Worm (Caenorhabditis elegans) whole organism, L1 larva: ENCODE results near the gene pifk-1.

ENCODE experiments used
- C04F5.9 ChIP-seq: sonication (generic microtip); optimal IDR thresholded peaks from 2 replicates; lab custom pipeline; 2016; ENCODE audit warnings: missing genetic modification characterization, missing compliant biosample characterization
- C16A3.4 ChIP-seq: fragments of 150-350 bp; optimal IDR thresholded peaks from 2 replicates; lab custom pipeline; 2014; ENCODE audit warnings: missing biosample characterization, missing genetic modification characterization
- aha-1 ChIP-seq: fragments of 150-350 bp; optimal IDR thresholded peaks from 2 replicates; lab custom pipeline; 2014; ENCODE audit warnings: missing biosample characterization, missing genetic modification characterization
- alr-1 ChIP-seq: fragments of 200-800 bp; sonication (Bioruptor generic); optimal IDR thresholded peaks from 2 replicates; lab custom pipeline; 2018; ENCODE audit warnings: borderline replicate concordance, mild to moderate bottlenecking, missing genetic modification characterization, missing compliant biosample characterization
- ama-1 ChIP-seq: fragments of 150-350 bp; optimal IDR thresholded peaks from 2 replicates; lab custom pipeline; 2014
- blmp-1 ChIP-seq: fragments of 150-350 bp; optimal IDR thresholded peaks from 2 replicates; lab custom pipeline; 2014; ENCODE audit warnings: missing biosample characterization, missing genetic modification characterization
- ceh-63 ChIP-seq: fragments of 200-800 bp; sonication (Bioruptor generic); optimal IDR thresholded peaks from 2 replicates; lab custom pipeline; 2018; ENCODE audit warnings: mild to moderate bottlenecking, missing genetic modification characterization, missing compliant biosample characterization
- ces-1 ChIP-seq: fragments of 150-350 bp; optimal IDR thresholded peaks from 2 replicates; lab custom pipeline; 2014; ENCODE audit warnings: missing biosample characterization, missing genetic modification reagents, missing genetic modification characterization
- dpl-1 ChIP-seq, 3 experiments: fragments of 150-350 bp in 2 of 3; sonication (generic microtip) in 1 of 3; optimal IDR thresholded peaks; 2 replicates each; lab custom pipeline; 2014 to 2017; ENCODE audit warnings: missing biosample characterization in 3 of 3, missing genetic modification characterization in 3 of 3, missing genetic modification reagents in 3 of 3
- efl-1 ChIP-seq, 4 experiments: fragments of 150-350 bp; optimal IDR thresholded peaks in 3 of 4; peaks in 1 of 4; 1 replicate in 1 of 4; 2 replicates in 3 of 4; lab custom pipeline; 2014; ENCODE audit warnings: missing biosample characterization in 2 of 4, missing genetic modification characterization in 2 of 4, missing genetic modification reagents in 2 of 4
- efl-3 ChIP-seq: fragments of 200-800 bp; sonication (Bioruptor generic); optimal IDR thresholded peaks from 2 replicates; lab custom pipeline; 2018; ENCODE audit warnings: mild to moderate bottlenecking, missing genetic modification characterization, missing compliant biosample characterization
- egl-13 ChIP-seq: sonication (generic microtip); optimal IDR thresholded peaks from 2 replicates; lab custom pipeline; 2016; ENCODE audit warnings: missing genotype, missing genetic modification reagents, missing genetic modification characterization, missing compliant biosample characterization
- elt-2 ChIP-seq: sonication (generic microtip); optimal IDR thresholded peaks from 2 replicates; lab custom pipeline; 2016; ENCODE audit warnings: missing genetic modification characterization, mild to moderate bottlenecking, inconsistent platforms, missing compliant biosample characterization, missing genetic modification reagents
- ets-5 ChIP-seq: fragments of 200-800 bp; sonication (Bioruptor generic); IDR thresholded peaks from 2 replicates; pipeline ENCODE4 v1.3.6; 2022; ENCODE audit warnings: missing genetic modification characterization, missing compliant biosample characterization
- hlh-17 ChIP-seq: fragments of 200-800 bp; sonication (Bioruptor generic); optimal IDR thresholded peaks from 2 replicates; lab custom pipeline; 2018; ENCODE audit warnings: missing genetic modification characterization, mild to moderate bottlenecking, missing compliant biosample characterization, moderate library complexity, borderline replicate concordance
- hpl-2 ChIP-seq: fragments of 150-350 bp; optimal IDR thresholded peaks from 2 replicates; lab custom pipeline; 2014; ENCODE audit warnings: missing biosample characterization, missing genetic modification reagents, missing genetic modification characterization
- jun-1 ChIP-seq: fragments of 150-350 bp; optimal IDR thresholded peaks from 2 replicates; lab custom pipeline; 2014; ENCODE audit warnings: missing biosample characterization, missing genetic modification reagents, missing genetic modification characterization
- lin-13 ChIP-seq: fragments of 150-350 bp; optimal IDR thresholded peaks from 2 replicates; lab custom pipeline; 2014; ENCODE audit warnings: missing biosample characterization, missing genetic modification reagents, missing genetic modification characterization
- lin-14 ChIP-seq: fragments of 200-800 bp; sonication (Bioruptor generic); optimal IDR thresholded peaks from 2 replicates; lab custom pipeline; 2018; ENCODE audit warnings: mild to moderate bottlenecking, missing genetic modification characterization, moderate library complexity, missing compliant biosample characterization
- lin-15B ChIP-seq: fragments of 150-350 bp; sonication (generic microtip); optimal IDR thresholded peaks from 3 replicates; lab custom pipeline; 2014; ENCODE audit warnings: missing biosample characterization, missing genetic modification characterization
- lin-35 ChIP-seq, 2 experiments: fragments of 150-350 bp; optimal IDR thresholded peaks; 2 replicates each; lab custom pipeline; 2014; ENCODE audit warnings: missing biosample characterization in 2 of 2, missing genetic modification characterization in 2 of 2, missing genetic modification reagents in 2 of 2
- lin-39 ChIP-seq: fragments of 150-350 bp; optimal IDR thresholded peaks from 2 replicates; lab custom pipeline; 2014; ENCODE audit warnings: missing biosample characterization, missing genetic modification reagents, missing genetic modification characterization
- mab-9 ChIP-seq: fragments of 200-800 bp; sonication (Bioruptor generic); IDR thresholded peaks from 2 replicates; pipeline ENCODE4 v1.3.6; 2022; ENCODE audit warnings: missing genetic modification reagents, missing genetic modification characterization, missing compliant biosample characterization
- mep-1 ChIP-seq: fragments of 150-350 bp; optimal IDR thresholded peaks from 2 replicates; lab custom pipeline; 2014; ENCODE audit warnings: missing biosample characterization, missing genetic modification characterization
- nhr-11 ChIP-seq: fragments of 150-350 bp; optimal IDR thresholded peaks from 2 replicates; lab custom pipeline; 2014; ENCODE audit warnings: missing biosample characterization, missing genetic modification characterization
- nhr-12 ChIP-seq: sonication (generic microtip); optimal IDR thresholded peaks from 2 replicates; lab custom pipeline; 2017; ENCODE audit warnings: missing biosample characterization, missing genetic modification characterization
- nhr-19 ChIP-seq: fragments of 200-800 bp; sonication (Bioruptor generic); conservative IDR thresholded peaks from 2 replicates; pipeline ENCODE4 v1.3.6; 2022; ENCODE audit warnings: missing genetic modification characterization, missing compliant biosample characterization
- nhr-237 ChIP-seq: fragments of 150-350 bp; optimal IDR thresholded peaks from 2 replicates; lab custom pipeline; 2014; ENCODE audit warnings: missing biosample characterization, missing genetic modification characterization
- nhr-28 ChIP-seq: fragments of 150-350 bp; optimal IDR thresholded peaks from 2 replicates; lab custom pipeline; 2014; ENCODE audit warnings: missing biosample characterization, missing genetic modification characterization
- nhr-47 ChIP-seq: sonication (generic microtip); optimal IDR thresholded peaks from 2 replicates; lab custom pipeline; 2016; ENCODE audit warnings: mild to moderate bottlenecking, missing genetic modification characterization, moderate library complexity, missing compliant biosample characterization
- nhr-76 ChIP-seq: sonication (generic microtip); optimal IDR thresholded peaks from 2 replicates; lab custom pipeline; 2017; ENCODE audit warnings: missing biosample characterization, missing genetic modification characterization
- nhr-77 ChIP-seq: fragments of 150-350 bp; optimal IDR thresholded peaks from 2 replicates; lab custom pipeline; 2014; ENCODE audit warnings: missing biosample characterization, missing genetic modification characterization
- nhr-84 ChIP-seq: sonication (generic microtip); optimal IDR thresholded peaks from 2 replicates; lab custom pipeline; 2017; ENCODE audit warnings: missing biosample characterization, missing genetic modification characterization
- nhr-85 ChIP-seq: sonication (generic microtip); peaks from one replicate; lab custom pipeline; 2016; ENCODE audit warnings: missing genetic modification characterization, inconsistent platforms, missing compliant biosample characterization
- nhr-90 ChIP-seq: sonication (generic microtip); optimal IDR thresholded peaks from 2 replicates; lab custom pipeline; 2016; ENCODE audit warnings: mild to moderate bottlenecking, missing genetic modification characterization, missing compliant biosample characterization; ENCODE audit not compliant: poor library complexity
- pag-3 ChIP-seq: sonication (generic microtip); optimal IDR thresholded peaks from 2 replicates; lab custom pipeline; 2017; ENCODE audit warnings: missing genetic modification characterization, mild to moderate bottlenecking, missing compliant biosample characterization, antibody characterized with exemption, borderline replicate concordance; ENCODE audit not compliant: insufficient read depth
- pax-3 ChIP-seq: fragments of 200-800 bp; sonication (Bioruptor generic); optimal IDR thresholded peaks from 2 replicates; lab custom pipeline; 2018; ENCODE audit warnings: mild to moderate bottlenecking, missing genetic modification characterization, moderate library complexity, missing compliant biosample characterization
- pqm-1 ChIP-seq: sonication (generic microtip); optimal IDR thresholded peaks from 3 replicates; lab custom pipeline; 2017; ENCODE audit warnings: missing biosample characterization, missing genetic modification characterization
- rnt-1 ChIP-seq: sonication (generic microtip); optimal IDR thresholded peaks from 2 replicates; lab custom pipeline; 2016; ENCODE audit warnings: mild to moderate bottlenecking, missing genetic modification characterization, moderate library complexity, missing compliant biosample characterization
- snpc-4 ChIP-seq: fragments of 150-350 bp; optimal IDR thresholded peaks from 2 replicates; lab custom pipeline; 2014; ENCODE audit warnings: missing biosample characterization, missing genetic modification characterization
- snu-23 ChIP-seq: sonication (generic microtip); optimal IDR thresholded peaks from 2 replicates; lab custom pipeline; 2016; ENCODE audit warnings: missing genetic modification characterization, missing compliant biosample characterization
- sox-4 ChIP-seq: sonication (generic microtip); optimal IDR thresholded peaks from 2 replicates; lab custom pipeline; 2016; ENCODE audit warnings: missing genetic modification characterization, missing compliant biosample characterization
- sptf-1 ChIP-seq: fragments of 150-350 bp; optimal IDR thresholded peaks from 2 replicates; lab custom pipeline; 2014; ENCODE audit warnings: missing biosample characterization, missing genetic modification characterization
- sup-37 ChIP-seq: fragments of 200-800 bp; sonication (Bioruptor generic); optimal IDR thresholded peaks from 2 replicates; lab custom pipeline; 2018; ENCODE audit warnings: mild to moderate bottlenecking, missing genetic modification characterization, missing compliant biosample characterization
- swsn-7 ChIP-seq: sonication (generic microtip); optimal IDR thresholded peaks from 2 replicates; lab custom pipeline; 2016; ENCODE audit warnings: missing genetic modification characterization, missing compliant biosample characterization
- tbx-2 ChIP-seq: sonication (generic microtip); optimal IDR thresholded peaks from 2 replicates; lab custom pipeline; 2016; ENCODE audit warnings: missing genetic modification characterization, missing compliant biosample characterization
- unc-30 ChIP-seq: sonication (generic microtip); optimal IDR thresholded peaks from 2 replicates; lab custom pipeline; 2017; ENCODE audit warnings: missing biosample characterization, missing genetic modification characterization
- unc-62 ChIP-seq: fragments of 150-350 bp; optimal IDR thresholded peaks from 2 replicates; lab custom pipeline; 2014; ENCODE audit warnings: missing biosample characterization, missing genetic modification reagents, missing genetic modification characterization
- unc-86 ChIP-seq: sonication (generic microtip); optimal IDR thresholded peaks from 2 replicates; lab custom pipeline; 2016; ENCODE audit warnings: missing genetic modification characterization, missing compliant biosample characterization
- vab-15 ChIP-seq: sonication (generic microtip); optimal IDR thresholded peaks from 2 replicates; lab custom pipeline; 2017; ENCODE audit warnings: missing genotype, mild to moderate bottlenecking, missing genetic modification characterization, missing compliant biosample characterization
- zag-1 ChIP-seq: fragments of 150-350 bp; optimal IDR thresholded peaks from 2 replicates; lab custom pipeline; 2014; ENCODE audit warnings: missing biosample characterization, missing genetic modification characterization
- zip-4 ChIP-seq: fragments of 200-800 bp; sonication (Bioruptor generic); optimal IDR thresholded peaks from 2 replicates; lab custom pipeline; 2018; ENCODE audit warnings: mild to moderate bottlenecking, missing genetic modification characterization, moderate library complexity, missing compliant biosample characterization
- ztf-11 ChIP-seq, 2 experiments: sonication (generic microtip); optimal IDR thresholded peaks; 2 replicates each; lab custom pipeline; 2016 to 2017; ENCODE audit warnings: missing genetic modification characterization in 2 of 2, missing biosample characterization in 1 of 2, missing compliant biosample characterization in 1 of 2

pifk-1 gene

ce11 chrX:924495-925008 is at the start of gene pifk-1, which contains the start of gene tbc-11:
TSS of gene pifk-1 (minus strand) at chrX:924511.
TSS of gene tbc-11 (plus strand) at chrX:924958.
- TF ChIP-seq lin-35 (GFP tag; optimal IDR thresholded peaks at IDR 0.05; lab: Kevin White, UChicago) = peak in 1 of 2 experiments; percentile 74
- no peak for TF ChIP-seq unc-30 (tag; lab: Kevin White, UChicago)
- peak; percentile 80 for TF ChIP-seq lin-14 (GFP tag; lab: Kevin White, UChicago)
- no peak for TF ChIP-seq nhr-85 (tag; lab: Kevin White, UChicago)
- TF ChIP-seq pqm-1 = no peak
- peak; percentile 14 for TF ChIP-seq nhr-237 (tag; lab: Kevin White, UChicago)
- peak; percentile 28 to 43 for TF ChIP-seq efl-1 (optimal IDR thresholded peaks at IDR 0.05; lab: Kevin White, UChicago)
- peak in 1 of 2 experiments; percentile 3 for TF ChIP-seq efl-1 (GFP tag; optimal IDR thresholded peaks at IDR 0.05 in 1 of 2; lab: Kevin White, UChicago)
- no peak for TF ChIP-seq mab-9
- TF ChIP-seq hpl-2 (GFP tag; lab: Kevin White, UChicago) = no peak
- no peak for TF ChIP-seq vab-15 (tag; lab: Kevin White, UChicago)
- no peak for TF ChIP-seq lin-39
- TF ChIP-seq nhr-90 (tag; lab: Kevin White, UChicago) = peak; percentile 23
- no peak for TF ChIP-seq lin-15B (tag; lab: Kevin White, UChicago)
- TF ChIP-seq snu-23 = peak; percentile 65
- no peak for TF ChIP-seq efl-3
- TF ChIP-seq nhr-11 = no peak
- TF ChIP-seq sox-4 (tag; lab: Kevin White, UChicago) = no peak
- no peak for TF ChIP-seq elt-2 (tag; lab: Kevin White, UChicago)
- no peak for TF ChIP-seq ets-5 (GFP tag; lab: Robert Waterston, UW)
- TF ChIP-seq nhr-28 (tag; lab: Kevin White, UChicago) = no peak
- TF ChIP-seq snpc-4 (tag; lab: Kevin White, UChicago) = no peak
- no peak for TF ChIP-seq nhr-12 (tag; lab: Kevin White, UChicago)
- no peak for TF ChIP-seq jun-1 (tag; lab: Kevin White, UChicago)
- no peak for TF ChIP-seq unc-86 (tag; lab: Kevin White, UChicago)
- no peak for TF ChIP-seq lin-13 (GFP tag; lab: Kevin White, UChicago)
- TF ChIP-seq alr-1 = no peak
- TF ChIP-seq dpl-1 (GFP tag; optimal IDR thresholded peaks at IDR 0.05; lab: Kevin White, UChicago) = peak; percentile 22 to 39 (median 27)
- peak; percentile 21 for TF ChIP-seq tbx-2 (tag; lab: Kevin White, UChicago)
- no peak for TF ChIP-seq zip-4 (GFP tag; lab: Kevin White, UChicago)
- no peak for TF ChIP-seq nhr-84
- TF ChIP-seq mep-1 = peak; percentile 64
- peak; percentile 20 for TF ChIP-seq swsn-7 (tag; lab: Kevin White, UChicago)
- TF ChIP-seq zag-1 (tag; lab: Kevin White, UChicago) = no peak
- TF ChIP-seq sup-37 = no peak
- peak; percentile 37 for TF ChIP-seq nhr-47
- TF ChIP-seq C16A3.4 (tag; lab: Kevin White, UChicago) = peak; percentile 54
- no peak for TF ChIP-seq egl-13 (tag; lab: Kevin White, UChicago)
- no peak for TF ChIP-seq pag-3
- TF ChIP-seq sptf-1 (tag; lab: Kevin White, UChicago) = no peak
- TF ChIP-seq ama-1 (lab: Kevin White, UChicago) = no peak
- TF ChIP-seq ces-1 (GFP tag; lab: Kevin White, UChicago) = no peak
- TF ChIP-seq hlh-17 (GFP tag; lab: Kevin White, UChicago) = no peak
- TF ChIP-seq aha-1 = no peak
- no peak for TF ChIP-seq pax-3 (tag; lab: Kevin White, UChicago)
- no peak for TF ChIP-seq nhr-77
- TF ChIP-seq unc-62 (GFP tag; lab: Kevin White, UChicago) = no peak
- TF ChIP-seq C04F5.9 (tag; lab: Kevin White, UChicago) = no peak
- TF ChIP-seq blmp-1 = peak; percentile 67
- TF ChIP-seq nhr-76 (tag; lab: Kevin White, UChicago) = no peak
- TF ChIP-seq ceh-63 (GFP tag; lab: Kevin White, UChicago) = no peak
- no peak for TF ChIP-seq ztf-11 (tag; optimal IDR thresholded peaks at IDR 0.05; lab: Kevin White, UChicago)
- no peak for TF ChIP-seq nhr-19 (GFP tag; lab: Robert Waterston, UW)
- no peak for TF ChIP-seq rnt-1 (tag; lab: Kevin White, UChicago)
